Fruit fly (Drosophila melanogaster) whole organism, embryonic: ENCODE measurements around the gene Arl4.

ENCODE experiments used
- CG10267 ChIP-seq: fragments of 200-800 bp; sonication (Bioruptor generic); optimal IDR thresholded peaks from 2 replicates; lab custom pipeline; 2018; ENCODE audit warnings: missing biosample characterization, mild to moderate bottlenecking, missing genetic modification characterization, moderate library complexity
- CG3163 ChIP-seq: fragments of 200-800 bp; sonication (Bioruptor generic); optimal IDR thresholded peaks from 3 replicates; lab custom pipeline; 2016; ENCODE audit warnings: missing biosample characterization, missing genetic modification characterization
- CG6254 ChIP-seq: fragments of 200-800 bp; sonication (Bioruptor generic); optimal IDR thresholded peaks from 3 replicates; lab custom pipeline; 2017; ENCODE audit warnings: mild to moderate bottlenecking, missing biosample characterization, missing genetic modification reagents, missing genetic modification characterization
- fd3F ChIP-seq: fragments of 200-800 bp; sonication (Bioruptor generic); optimal IDR thresholded peaks from 2 replicates; lab custom pipeline; 2018; ENCODE audit warnings: missing biosample characterization, mild to moderate bottlenecking, missing genetic modification characterization, moderate library complexity
- ftz-f1 ChIP-seq: fragments of 200-800 bp; sonication (Bioruptor generic); optimal IDR thresholded peaks from 2 replicates; lab custom pipeline; 2016; ENCODE audit warnings: missing biosample characterization, missing genetic modification characterization

DNA sequence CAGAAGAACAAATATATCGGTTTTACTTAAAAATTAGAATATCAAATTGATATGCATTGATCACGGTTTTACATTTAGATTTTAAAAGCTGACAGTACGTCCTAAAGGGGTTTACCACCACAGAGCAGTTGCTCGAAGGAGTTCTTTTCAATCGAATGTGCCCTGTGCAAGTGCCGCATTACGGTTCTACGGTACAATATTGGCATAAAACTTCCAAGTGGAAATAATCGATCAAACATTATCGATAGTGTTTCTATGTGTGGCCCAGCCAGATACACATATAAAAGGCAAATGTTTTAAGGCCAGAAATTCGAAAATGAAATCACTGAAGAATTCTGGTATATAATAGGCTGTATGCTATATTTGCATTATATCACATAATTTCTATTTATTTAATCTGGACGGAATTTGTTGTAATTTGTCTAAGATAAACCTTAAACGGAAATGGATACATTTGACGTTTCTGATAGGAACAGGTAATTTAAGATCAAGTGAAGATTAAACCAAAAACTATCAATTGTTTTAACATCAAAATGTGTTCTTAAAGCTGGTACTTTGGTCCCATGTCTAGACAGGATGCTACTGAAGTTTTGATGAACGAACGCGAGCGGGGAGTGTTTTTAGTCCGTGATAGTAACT, 30.9 kb upstream of the Arl4 start, which contains the start of gene Crk:
- TF ChIP-seq ftz-f1 (GFP tag; lab: Kevin White, UChicago) (no peak), CG3163 (GFP tag; lab: Kevin White, UChicago) (no peak), CG10267 (no peak), CG6254 (GFP tag; lab: Kevin White, UChicago) (no peak), fd3F (no peak)
